Worm (Caenorhabditis elegans): Measurements from ENCODE around the gene W07G1.7.

ce11 chrII:13982923-13983322 is 16.8 kb upstream of the W07G1.7 start, which contains the start of the genes Y39G8B.13 and Y39G8B.10:
- TF ChIP-seq ZK546.5 (tag; optimal IDR thresholded peaks at IDR 0.05) (no peak), ama-1 (optimal IDR thresholded peaks at IDR 0.05) (no peak), fkh-10 (GFP tag; optimal IDR thresholded peaks at IDR 0.05) (no peak), ztf-11 (tag; optimal IDR thresholded peaks at IDR 0.05) (no peak), R02D3.7 (tag; optimal IDR thresholded peaks at IDR 0.05) (no peak), nhr-28 (tag; optimal IDR thresholded peaks at IDR 0.05) (no peak), jun-1 (tag; optimal IDR thresholded peaks at IDR 0.05) (no peak), egl-5 (tag; optimal IDR thresholded peaks at IDR 0.05) (no peak)
